Fruit fly (Drosophila melanogaster): ENCODE data around the gene Svip.

Gene Svip

DNA sequence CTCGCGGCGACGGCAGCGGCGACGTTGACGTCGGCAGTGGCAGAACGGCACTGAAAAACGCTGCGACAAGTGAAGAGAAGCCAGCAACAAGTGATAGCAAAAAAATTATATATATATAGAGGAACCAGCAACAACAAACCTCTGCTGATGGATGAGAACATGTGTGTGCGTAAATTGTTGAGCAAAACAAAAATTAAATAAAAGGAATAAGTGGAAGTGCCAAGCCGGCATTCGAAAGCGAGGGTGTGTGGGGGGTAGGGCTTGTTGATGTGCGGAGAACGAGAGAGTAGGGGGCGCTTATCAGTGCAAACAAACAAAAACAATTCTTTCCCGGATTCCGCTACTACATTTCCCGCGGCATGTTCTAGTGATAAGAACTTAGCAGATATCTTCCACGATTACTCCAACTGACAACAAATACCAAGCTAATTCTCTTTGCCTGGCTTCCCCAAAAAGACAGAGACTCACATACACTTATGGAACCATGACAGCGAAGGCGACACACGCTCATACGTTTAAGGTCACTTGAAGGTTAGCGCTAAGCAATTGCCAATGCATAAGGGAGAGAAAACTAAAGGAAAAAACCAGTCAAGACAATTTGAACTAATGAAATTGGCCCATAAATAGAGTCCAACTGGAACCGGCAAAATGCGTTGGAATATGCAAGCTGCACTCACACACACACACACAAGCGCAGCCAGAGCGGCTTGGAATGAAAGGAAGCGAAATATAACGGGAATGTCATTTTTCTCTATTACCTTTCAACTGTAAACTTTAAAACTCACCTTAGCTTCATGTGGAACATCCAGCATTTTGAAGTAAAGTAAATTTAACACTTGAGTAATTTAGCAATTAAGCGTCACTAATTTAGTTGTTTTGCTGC is 728 bp upstream of the Svip start (continued):
- TF ChIP-seq CG2120 (GFP tag; optimal IDR thresholded peaks at IDR 0.05): no peak
- TF ChIP-seq chif (GFP tag; optimal IDR thresholded peaks at IDR 0.05): no peak
- TF ChIP-seq vnd (GFP tag; IDR thresholded peaks at IDR 0.05; ENCODE audit: partially characterized antibody): no peak
- TF ChIP-seq pzg (GFP tag; optimal IDR thresholded peaks at IDR 0.05): no peak
- no peak for TF ChIP-seq CG13775 (GFP tag; optimal IDR thresholded peaks at IDR 0.05)
- peak; percentile 5 for TF ChIP-seq CG8924 (tag; optimal IDR thresholded peaks at IDR 0.05)
- TF ChIP-seq CG10321 (GFP tag; IDR thresholded peaks at IDR 0.05): no peak
- TF ChIP-seq CG15073 (GFP tag; optimal IDR thresholded peaks at IDR 0.05): no peak
- TF ChIP-seq CG6175 (GFP tag; IDR thresholded peaks at IDR 0.05): no peak
- TF ChIP-seq esg (GFP tag; conservative IDR thresholded peaks at IDR 0.05): no peak
- no peak for TF ChIP-seq ato (GFP tag; IDR thresholded peaks at IDR 0.05; ENCODE audit: partially characterized antibody)
- no peak for TF ChIP-seq CG6689 (GFP tag; IDR thresholded peaks at IDR 0.05)
- no peak for TF ChIP-seq CG14050 (GFP tag; IDR thresholded peaks at IDR 0.05)
- TF ChIP-seq zfh1 (GFP tag; IDR thresholded peaks at IDR 0.05): no peak
- no peak for TF ChIP-seq Nf-YC (tag; optimal IDR thresholded peaks at IDR 0.05)
- TF ChIP-seq insv (GFP tag; optimal IDR thresholded peaks at IDR 0.05): peak in 1 of 2 experiments; percentile 88
- TF ChIP-seq tin (GFP tag; optimal IDR thresholded peaks at IDR 0.05): no peak
- no peak for TF ChIP-seq bab2 (GFP tag; optimal IDR thresholded peaks at IDR 0.05)
- no peak for TF ChIP-seq oc (tag; optimal IDR thresholded peaks at IDR 0.05)
- no peak for TF ChIP-seq tup (GFP tag; optimal IDR thresholded peaks at IDR 0.05)
- 0 out of 2 replicates have a peak, but pooled peaks have one; percentile 28 for TF ChIP-seq rib (GFP tag; IDR thresholded peaks at IDR 0.05)
- TF ChIP-seq Rfx (GFP tag; IDR thresholded peaks at IDR 0.05): 0 out of 2 replicates have a peak, but pooled peaks have one; percentile 13
- TF ChIP-seq CG12391 (tag; optimal IDR thresholded peaks at IDR 0.05): no peak
- no peak for TF ChIP-seq sc (optimal IDR thresholded peaks at IDR 0.05)
- no peak for TF ChIP-seq sc (GFP tag; optimal IDR thresholded peaks at IDR 0.05)
- TF ChIP-seq CG11560 (tag; IDR thresholded peaks at IDR 0.05): no peak
- TF ChIP-seq sisA (GFP tag; IDR thresholded peaks at IDR 0.05): no peak
- no peak for TF ChIP-seq Abd-B (GFP tag; optimal IDR thresholded peaks at IDR 0.05)
- no peak for TF ChIP-seq CoRest (tag; optimal IDR thresholded peaks at IDR 0.05)
- TF ChIP-seq disco-r (GFP tag; optimal IDR thresholded peaks at IDR 0.05): no peak
- no peak for TF ChIP-seq row (GFP tag; IDR thresholded peaks at IDR 0.05)
- TF ChIP-seq CG7786 (GFP tag; optimal IDR thresholded peaks at IDR 0.05): no peak
- TF ChIP-seq CG11456 (GFP tag; IDR thresholded peaks at IDR 0.05): no peak
- TF ChIP-seq MTF-1 (GFP tag; optimal IDR thresholded peaks at IDR 0.05; ENCODE audit: borderline replicate concordance): no peak
- TF ChIP-seq Hand (GFP tag; optimal IDR thresholded peaks at IDR 0.05): no peak
- no peak for TF ChIP-seq CG31224 (GFP tag; IDR thresholded peaks at IDR 0.05)
- no peak for TF ChIP-seq gfzf (GFP tag; optimal IDR thresholded peaks at IDR 0.05)
- TF ChIP-seq CG6254 (GFP tag; optimal IDR thresholded peaks at IDR 0.05): peak; percentile 3
- TF ChIP-seq CG14965 (GFP tag; optimal IDR thresholded peaks at IDR 0.05; ENCODE audit: borderline replicate concordance): no peak
- no peak for TF ChIP-seq Lpt (GFP tag; optimal IDR thresholded peaks at IDR 0.05)
- no peak for TF ChIP-seq CG8478 (optimal IDR thresholded peaks at IDR 0.05)
- TF ChIP-seq odd (GFP tag; optimal IDR thresholded peaks at IDR 0.05): no peak
- TF ChIP-seq CG1647 (GFP tag; optimal IDR thresholded peaks at IDR 0.05): no peak
- TF ChIP-seq z (GFP tag; IDR thresholded peaks at IDR 0.05): no peak
- TF ChIP-seq CG42726 (GFP tag; IDR thresholded peaks at IDR 0.05; ENCODE audit: partially characterized antibody): no peak
- no peak for TF ChIP-seq repo (GFP tag; optimal IDR thresholded peaks at IDR 0.05)
- no peak for TF ChIP-seq crp (GFP tag; optimal IDR thresholded peaks at IDR 0.05)
- no peak for TF ChIP-seq ac (GFP tag; optimal IDR thresholded peaks at IDR 0.05)
- TF ChIP-seq H15 (GFP tag; IDR thresholded peaks at IDR 0.05): no peak
- no peak for TF ChIP-seq ham (GFP tag; IDR thresholded peaks at IDR 0.05)
